Worm (Caenorhabditis elegans) whole organism, L1 larva: ENCODE data around the gene hrg-6.
A peak's percentile ranks its signal among the peaks of the same experiment; 100 is the strongest.

Experiments used
- C04F5.9 ChIP-seq: sonication (generic microtip); optimal IDR thresholded peaks from 2 replicates; lab custom pipeline; 2016; ENCODE audit warnings: missing genetic modification characterization, missing compliant biosample characterization
- alr-1 ChIP-seq: fragments of 200-800 bp; sonication (Bioruptor generic); optimal IDR thresholded peaks from 2 replicates; lab custom pipeline; 2018; ENCODE audit warnings: borderline replicate concordance, mild to moderate bottlenecking, missing genetic modification characterization, missing compliant biosample characterization
- aly-2 ChIP-seq: fragments of 150-350 bp; optimal IDR thresholded peaks from 2 replicates; lab custom pipeline; 2014; ENCODE audit warnings: missing biosample characterization, missing genetic modification characterization
- ama-1 ChIP-seq: fragments of 150-350 bp; optimal IDR thresholded peaks from 2 replicates; lab custom pipeline; 2014
- blmp-1 ChIP-seq: fragments of 150-350 bp; optimal IDR thresholded peaks from 2 replicates; lab custom pipeline; 2014; ENCODE audit warnings: missing biosample characterization, missing genetic modification characterization
- ceh-63 ChIP-seq: fragments of 200-800 bp; sonication (Bioruptor generic); optimal IDR thresholded peaks from 2 replicates; lab custom pipeline; 2018; ENCODE audit warnings: mild to moderate bottlenecking, missing genetic modification characterization, missing compliant biosample characterization
- ceh-8 ChIP-seq: fragments of 200-800 bp; sonication (Bioruptor generic); optimal IDR thresholded peaks from 2 replicates; lab custom pipeline; 2018; ENCODE audit warnings: mild to moderate bottlenecking, missing genetic modification characterization, moderate library complexity, missing compliant biosample characterization
- ceh-90 ChIP-seq: sonication (generic microtip); optimal IDR thresholded peaks from 2 replicates; lab custom pipeline; 2016; ENCODE audit warnings: missing genetic modification characterization, missing compliant biosample characterization
- efl-1 ChIP-seq, 4 experiments: fragments of 150-350 bp; optimal IDR thresholded peaks in 3 of 4; peaks in 1 of 4; 1 replicate in 1 of 4; 2 replicates in 3 of 4; lab custom pipeline; 2014; ENCODE audit warnings: missing biosample characterization in 2 of 4, missing genetic modification characterization in 2 of 4, missing genetic modification reagents in 2 of 4
- efl-3 ChIP-seq: fragments of 200-800 bp; sonication (Bioruptor generic); optimal IDR thresholded peaks from 2 replicates; lab custom pipeline; 2018; ENCODE audit warnings: mild to moderate bottlenecking, missing genetic modification characterization, missing compliant biosample characterization
- egl-27 ChIP-seq, 2 experiments: fragments of 150-350 bp in 1 of 2; sonication (generic microtip); optimal IDR thresholded peaks; 3 replicates each; lab custom pipeline; 2017 to 2018; ENCODE audit warnings: missing biosample characterization in 2 of 2, missing genetic modification characterization in 2 of 2, missing genetic modification reagents in 2 of 2
- elt-2 ChIP-seq: sonication (generic microtip); optimal IDR thresholded peaks from 2 replicates; lab custom pipeline; 2016; ENCODE audit warnings: missing genetic modification characterization, mild to moderate bottlenecking, inconsistent platforms, missing compliant biosample characterization, missing genetic modification reagents
- ets-5 ChIP-seq: fragments of 200-800 bp; sonication (Bioruptor generic); IDR thresholded peaks from 2 replicates; pipeline ENCODE4 v1.3.6; 2022; ENCODE audit warnings: missing genetic modification characterization, missing compliant biosample characterization
- fkh-10 ChIP-seq: sonication (generic microtip); optimal IDR thresholded peaks from 2 replicates; lab custom pipeline; 2017; ENCODE audit warnings: missing biosample characterization, missing genetic modification reagents, missing genetic modification characterization
- hlh-17 ChIP-seq: fragments of 200-800 bp; sonication (Bioruptor generic); optimal IDR thresholded peaks from 2 replicates; lab custom pipeline; 2018; ENCODE audit warnings: missing genetic modification characterization, mild to moderate bottlenecking, missing compliant biosample characterization, moderate library complexity, borderline replicate concordance
- hlh-4 ChIP-seq: sonication (generic microtip); optimal IDR thresholded peaks from 2 replicates; lab custom pipeline; 2016; ENCODE audit warnings: mild to moderate bottlenecking, missing genetic modification characterization, missing compliant biosample characterization
- hpl-2 ChIP-seq: fragments of 150-350 bp; optimal IDR thresholded peaks from 2 replicates; lab custom pipeline; 2014; ENCODE audit warnings: missing biosample characterization, missing genetic modification reagents, missing genetic modification characterization
- irx-1 ChIP-seq: sonication (generic microtip); optimal IDR thresholded peaks from 2 replicates; lab custom pipeline; 2016; ENCODE audit warnings: missing genetic modification characterization, missing compliant biosample characterization
- isw-1 ChIP-seq: fragments of 200-800 bp; sonication (Bioruptor generic); IDR thresholded peaks from 2 replicates; pipeline ENCODE4 v1.3.6; 2022; ENCODE audit warnings: missing genetic modification characterization, missing compliant biosample characterization
- jun-1 ChIP-seq: fragments of 150-350 bp; optimal IDR thresholded peaks from 2 replicates; lab custom pipeline; 2014; ENCODE audit warnings: missing biosample characterization, missing genetic modification reagents, missing genetic modification characterization
- lin-14 ChIP-seq: fragments of 200-800 bp; sonication (Bioruptor generic); optimal IDR thresholded peaks from 2 replicates; lab custom pipeline; 2018; ENCODE audit warnings: mild to moderate bottlenecking, missing genetic modification characterization, moderate library complexity, missing compliant biosample characterization
- lin-15B ChIP-seq: fragments of 150-350 bp; sonication (generic microtip); optimal IDR thresholded peaks from 3 replicates; lab custom pipeline; 2014; ENCODE audit warnings: missing biosample characterization, missing genetic modification characterization
- lin-35 ChIP-seq, 2 experiments: fragments of 150-350 bp; optimal IDR thresholded peaks; 2 replicates each; lab custom pipeline; 2014; ENCODE audit warnings: missing biosample characterization in 2 of 2, missing genetic modification characterization in 2 of 2, missing genetic modification reagents in 2 of 2
- lsy-2 ChIP-seq, 2 experiments: fragments of 150-350 bp; optimal IDR thresholded peaks; 2 replicates each; lab custom pipeline; 2014; ENCODE audit warnings: missing biosample characterization in 2 of 2, missing genetic modification characterization in 2 of 2
- mab-9 ChIP-seq: fragments of 200-800 bp; sonication (Bioruptor generic); IDR thresholded peaks from 2 replicates; pipeline ENCODE4 v1.3.6; 2022; ENCODE audit warnings: missing genetic modification reagents, missing genetic modification characterization, missing compliant biosample characterization
- mdl-1 ChIP-seq, 2 experiments: fragments of 150-350 bp; optimal IDR thresholded peaks; 2 replicates each; lab custom pipeline; 2014 to 2017; ENCODE audit warnings: missing biosample characterization in 2 of 2, missing genetic modification characterization in 2 of 2, inconsistent platforms in 1 of 2
- mep-1 ChIP-seq: fragments of 150-350 bp; optimal IDR thresholded peaks from 2 replicates; lab custom pipeline; 2014; ENCODE audit warnings: missing biosample characterization, missing genetic modification characterization
- nhr-11 ChIP-seq: fragments of 150-350 bp; optimal IDR thresholded peaks from 2 replicates; lab custom pipeline; 2014; ENCODE audit warnings: missing biosample characterization, missing genetic modification characterization
- nhr-19 ChIP-seq: fragments of 200-800 bp; sonication (Bioruptor generic); conservative IDR thresholded peaks from 2 replicates; pipeline ENCODE4 v1.3.6; 2022; ENCODE audit warnings: missing genetic modification characterization, missing compliant biosample characterization
- nhr-20 ChIP-seq: sonication (generic microtip); optimal IDR thresholded peaks from 2 replicates; lab custom pipeline; 2016; ENCODE audit warnings: mild to moderate bottlenecking, missing genetic modification characterization, missing compliant biosample characterization
- nhr-28 ChIP-seq: fragments of 150-350 bp; optimal IDR thresholded peaks from 2 replicates; lab custom pipeline; 2014; ENCODE audit warnings: missing biosample characterization, missing genetic modification characterization
- nhr-47 ChIP-seq: sonication (generic microtip); optimal IDR thresholded peaks from 2 replicates; lab custom pipeline; 2016; ENCODE audit warnings: mild to moderate bottlenecking, missing genetic modification characterization, moderate library complexity, missing compliant biosample characterization
- nhr-71 ChIP-seq: sonication (generic microtip); optimal IDR thresholded peaks from 2 replicates; lab custom pipeline; 2016; ENCODE audit warnings: mild to moderate bottlenecking, missing genetic modification characterization, moderate library complexity, missing compliant biosample characterization
- nhr-84 ChIP-seq: sonication (generic microtip); optimal IDR thresholded peaks from 2 replicates; lab custom pipeline; 2017; ENCODE audit warnings: missing biosample characterization, missing genetic modification characterization
- nhr-90 ChIP-seq: sonication (generic microtip); optimal IDR thresholded peaks from 2 replicates; lab custom pipeline; 2016; ENCODE audit warnings: mild to moderate bottlenecking, missing genetic modification characterization, missing compliant biosample characterization; ENCODE audit not compliant: poor library complexity
- pag-3 ChIP-seq: sonication (generic microtip); optimal IDR thresholded peaks from 2 replicates; lab custom pipeline; 2017; ENCODE audit warnings: missing genetic modification characterization, mild to moderate bottlenecking, missing compliant biosample characterization, antibody characterized with exemption, borderline replicate concordance; ENCODE audit not compliant: insufficient read depth
- pax-3 ChIP-seq: fragments of 200-800 bp; sonication (Bioruptor generic); optimal IDR thresholded peaks from 2 replicates; lab custom pipeline; 2018; ENCODE audit warnings: mild to moderate bottlenecking, missing genetic modification characterization, moderate library complexity, missing compliant biosample characterization
- pqm-1 ChIP-seq: sonication (generic microtip); optimal IDR thresholded peaks from 3 replicates; lab custom pipeline; 2017; ENCODE audit warnings: missing biosample characterization, missing genetic modification characterization
- rnt-1 ChIP-seq: sonication (generic microtip); optimal IDR thresholded peaks from 2 replicates; lab custom pipeline; 2016; ENCODE audit warnings: mild to moderate bottlenecking, missing genetic modification characterization, moderate library complexity, missing compliant biosample characterization
- skn-1 ChIP-seq: fragments of 150-350 bp; optimal IDR thresholded peaks from 2 replicates; lab custom pipeline; 2014; ENCODE audit warnings: missing biosample characterization, missing genetic modification characterization
- snu-23 ChIP-seq: sonication (generic microtip); optimal IDR thresholded peaks from 2 replicates; lab custom pipeline; 2016; ENCODE audit warnings: missing genetic modification characterization, missing compliant biosample characterization
- unc-130 ChIP-seq: fragments of 150-350 bp; optimal IDR thresholded peaks from 2 replicates; lab custom pipeline; 2017; ENCODE audit warnings: missing biosample characterization, missing genetic modification characterization, inconsistent platforms
- unc-30 ChIP-seq: sonication (generic microtip); optimal IDR thresholded peaks from 2 replicates; lab custom pipeline; 2017; ENCODE audit warnings: missing biosample characterization, missing genetic modification characterization
- unc-98 ChIP-seq: fragments of 200-800 bp; sonication (Bioruptor generic); IDR thresholded peaks from 2 replicates; pipeline ENCODE4 v1.3.6; 2022; ENCODE audit warnings: missing genetic modification characterization, missing compliant biosample characterization
- xbp-1 ChIP-seq: sonication (generic microtip); optimal IDR thresholded peaks from 2 replicates; lab custom pipeline; 2016; ENCODE audit warnings: missing genetic modification characterization, missing compliant biosample characterization
- zag-1 ChIP-seq: fragments of 150-350 bp; optimal IDR thresholded peaks from 2 replicates; lab custom pipeline; 2014; ENCODE audit warnings: missing biosample characterization, missing genetic modification characterization
- ztf-4 ChIP-seq: fragments of 150-350 bp; optimal IDR thresholded peaks from 2 replicates; lab custom pipeline; 2014; ENCODE audit warnings: missing biosample characterization, missing genetic modification characterization

Gene hrg-6

ce11 chrIV:11036222-11036621 lies 3.8 kb downstream of the hrg-6 start, which contains the start of gene fkb-1 (continued):
- peak; percentile 61 for TF ChIP-seq irx-1 (tag; lab: Kevin White, UChicago)
- TF ChIP-seq nhr-90 = peak; percentile 55
- TF ChIP-seq lin-15B (tag; lab: Kevin White, UChicago) = peak; percentile 6
- TF ChIP-seq C04F5.9 = no peak
- peak; percentile 45 for TF ChIP-seq nhr-11 (tag; lab: Kevin White, UChicago)
- peak; percentile 42 for TF ChIP-seq unc-130 (tag; lab: Kevin White, UChicago)
- TF ChIP-seq egl-27 (tag; optimal IDR thresholded peaks at IDR 0.05; lab: Kevin White, UChicago) = no peak
- TF ChIP-seq rnt-1 (tag; lab: Kevin White, UChicago) = peak; percentile 74
- TF ChIP-seq snu-23 = peak; percentile 86
- TF ChIP-seq hlh-17 (GFP tag; lab: Kevin White, UChicago) = no peak
- TF ChIP-seq nhr-20 = peak; percentile 79
- TF ChIP-seq skn-1 (tag; lab: Kevin White, UChicago) = no peak
- TF ChIP-seq pqm-1 (tag; lab: Kevin White, UChicago) = no peak
- no peak for TF ChIP-seq nhr-84 (tag; lab: Kevin White, UChicago)
- TF ChIP-seq nhr-71 (tag; lab: Kevin White, UChicago) = peak; percentile 82
- peak; percentile 79 for TF ChIP-seq lin-35 (GFP tag; optimal IDR thresholded peaks at IDR 0.05; lab: Kevin White, UChicago)
- no peak for TF ChIP-seq unc-30
- peak; percentile 80 for TF ChIP-seq nhr-47 (tag; lab: Kevin White, UChicago)
- TF ChIP-seq hpl-2 (GFP tag; lab: Kevin White, UChicago) = no peak
- peak; percentile 30 for TF ChIP-seq jun-1 (tag; lab: Kevin White, UChicago)
- peak; percentile 43 for TF ChIP-seq isw-1 (GFP tag; lab: Robert Waterston, UW)
- no peak for TF ChIP-seq ceh-90 (tag; lab: Kevin White, UChicago)
- no peak for TF ChIP-seq fkh-10 (GFP tag; lab: Kevin White, UChicago)
- peak; percentile 3 for TF ChIP-seq elt-2 (tag; lab: Kevin White, UChicago)
- no peak for TF ChIP-seq ztf-4
- TF ChIP-seq unc-98 (GFP tag; lab: Robert Waterston, UW) = no peak
- TF ChIP-seq mab-9 (GFP tag; lab: Robert Waterston, UW) = no peak
- no peak for TF ChIP-seq zag-1 (tag; lab: Kevin White, UChicago)
- TF ChIP-seq ceh-8 (GFP tag; lab: Kevin White, UChicago) = peak; percentile 6
- TF ChIP-seq lin-14 (GFP tag; lab: Kevin White, UChicago) = peak; percentile 82
- no peak for TF ChIP-seq ama-1 (lab: Kevin White, UChicago)
- peak in 1 of 2 experiments; percentile 61 for TF ChIP-seq mdl-1 (tag; optimal IDR thresholded peaks at IDR 0.05; lab: Kevin White, UChicago)
- TF ChIP-seq hlh-4 = no peak
- peak; percentile 29 for TF ChIP-seq blmp-1 (tag; lab: Kevin White, UChicago)
- TF ChIP-seq pag-3 (tag; lab: Kevin White, UChicago) = no peak
- TF ChIP-seq alr-1 (tag; lab: Kevin White, UChicago) = no peak
- peak; percentile 82 to 85 for TF ChIP-seq lsy-2 (tag; optimal IDR thresholded peaks at IDR 0.05; lab: Kevin White, UChicago)
- TF ChIP-seq mep-1 (tag; lab: Kevin White, UChicago) = peak; percentile 83

DNA sequence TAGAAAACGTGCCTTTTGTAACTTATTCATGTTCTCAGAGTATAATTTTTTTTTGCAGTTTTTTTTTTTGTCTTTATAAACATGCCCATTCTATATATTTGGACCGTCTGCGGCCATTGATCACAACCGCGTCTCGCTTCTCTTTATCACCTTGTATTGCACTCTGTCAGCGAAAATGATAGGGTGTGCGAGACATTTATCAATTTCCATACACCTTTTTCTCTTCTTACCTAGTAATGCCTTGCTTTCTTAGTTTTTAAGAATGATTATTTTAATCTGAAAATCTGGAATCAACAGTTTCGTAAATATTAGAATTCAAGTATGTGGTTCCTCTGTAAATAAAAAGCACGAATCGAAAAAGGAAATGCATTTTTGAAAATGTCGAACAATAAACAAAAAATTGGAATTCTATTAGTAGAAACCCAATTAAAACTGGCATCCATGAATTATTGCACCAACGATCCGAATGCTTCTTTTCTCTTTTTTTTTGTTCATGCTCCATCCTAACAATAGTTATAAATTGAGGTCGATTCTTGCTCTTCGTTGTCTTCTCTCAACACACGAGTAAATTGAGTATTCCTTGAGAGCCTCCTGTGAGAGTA lies 4.8 kb downstream of the hrg-6 start:
- no peak for TF ChIP-seq nhr-84 (tag; lab: Kevin White, UChicago)
- no peak for TF ChIP-seq aly-2 (tag; lab: Kevin White, UChicago)
- TF ChIP-seq skn-1 (tag; lab: Kevin White, UChicago) = no peak
- TF ChIP-seq efl-3 = no peak
- TF ChIP-seq elt-2 (tag; lab: Kevin White, UChicago) = peak; percentile 12
- no peak for TF ChIP-seq nhr-19
- no peak for TF ChIP-seq xbp-1 (tag; lab: Kevin White, UChicago)
- no peak for TF ChIP-seq alr-1 (tag; lab: Kevin White, UChicago)
- peak; percentile 9 for TF ChIP-seq nhr-71 (tag; lab: Kevin White, UChicago)
- TF ChIP-seq efl-1 (optimal IDR thresholded peaks at IDR 0.05; lab: Kevin White, UChicago) = no peak
- peak in 1 of 2 experiments; percentile 32 for TF ChIP-seq efl-1 (GFP tag; optimal IDR thresholded peaks at IDR 0.05 in 1 of 2; lab: Kevin White, UChicago)
- TF ChIP-seq ets-5 (GFP tag; lab: Robert Waterston, UW) = no peak
- TF ChIP-seq nhr-28 = no peak
- TF ChIP-seq nhr-90 = peak; percentile 17
- no peak for TF ChIP-seq pax-3
- TF ChIP-seq ztf-4 = no peak
- no peak for TF ChIP-seq ceh-63 (GFP tag; lab: Kevin White, UChicago)
- TF ChIP-seq lin-14 (GFP tag; lab: Kevin White, UChicago) = no peak
- TF ChIP-seq hlh-17 (GFP tag; lab: Kevin White, UChicago) = no peak
- peak; percentile 76 for TF ChIP-seq zag-1 (tag; lab: Kevin White, UChicago)
